Worm (Caenorhabditis elegans) whole organism, L3 larva: ENCODE measurements around the gene zyg-12.
"Not testable (repeated sequence)": the region's sequence is repeated elsewhere in the genome, so short reads cannot be mapped to it uniquely, and the experiment has no call there.

Experiments used
- R02D3.7 ChIP-seq: fragments of 150-350 bp; optimal IDR thresholded peaks from 2 replicates; lab custom pipeline; 2014; ENCODE audit warnings: missing biosample characterization, missing genetic modification characterization
- aly-2 ChIP-seq: fragments of 150-350 bp; optimal IDR thresholded peaks from 2 replicates; lab custom pipeline; 2014; ENCODE audit warnings: missing biosample characterization, missing genetic modification characterization
- ama-1 ChIP-seq: fragments of 150-350 bp; optimal IDR thresholded peaks from 2 replicates; lab custom pipeline; 2018
- ceh-16 ChIP-seq: sonication (generic microtip); optimal IDR thresholded peaks from 2 replicates; lab custom pipeline; 2017; ENCODE audit warnings: missing biosample characterization, missing genetic modification characterization
- ceh-28 ChIP-seq: fragments of 150-350 bp; optimal IDR thresholded peaks from 2 replicates; lab custom pipeline; 2014; ENCODE audit warnings: missing biosample characterization, missing genetic modification reagents, missing genetic modification characterization
- ceh-82 ChIP-seq: fragments of 150-350 bp; optimal IDR thresholded peaks from 2 replicates; lab custom pipeline; 2014; ENCODE audit warnings: missing biosample characterization, missing genetic modification characterization
- ceh-9 ChIP-seq: sonication (generic microtip); optimal IDR thresholded peaks from 2 replicates; lab custom pipeline; 2018; ENCODE audit warnings: missing biosample characterization, missing genetic modification characterization
- daf-12 ChIP-seq: fragments of 150-350 bp; optimal IDR thresholded peaks from 2 replicates; lab custom pipeline; 2014; ENCODE audit warnings: missing biosample characterization, missing genetic modification reagents, missing genetic modification characterization
- egl-5 ChIP-seq: fragments of 150-350 bp; optimal IDR thresholded peaks from 2 replicates; lab custom pipeline; 2017; ENCODE audit warnings: missing biosample characterization, missing genetic modification reagents, missing genetic modification characterization, inconsistent platforms
- elt-1 ChIP-seq: fragments of 150-350 bp; optimal IDR thresholded peaks from 2 replicates; lab custom pipeline; 2014; ENCODE audit warnings: missing biosample characterization, missing genetic modification characterization
- elt-2 ChIP-seq: sonication (generic microtip); optimal IDR thresholded peaks from 2 replicates; lab custom pipeline; 2016; ENCODE audit warnings: missing genetic modification reagents, mild to moderate bottlenecking, missing genetic modification characterization, missing compliant biosample characterization
- elt-3 ChIP-seq, 3 experiments: fragments of 150-350 bp in 1 of 3; sonication (generic microtip) in 2 of 3; optimal IDR thresholded peaks; 2 replicates in 2 of 3; 4 replicates in 1 of 3; lab custom pipeline; 2014 to 2017; ENCODE audit warnings: missing biosample characterization in 3 of 3, missing genetic modification characterization in 3 of 3
- eor-1 ChIP-seq, 2 experiments: fragments of 150-350 bp; optimal IDR thresholded peaks; 2 replicates each; lab custom pipeline; 2014 to 2018; ENCODE audit warnings: missing biosample characterization in 2 of 2, missing genetic modification characterization in 2 of 2
- fkh-2 ChIP-seq: fragments of 150-350 bp; optimal IDR thresholded peaks from 2 replicates; lab custom pipeline; 2014; ENCODE audit warnings: missing biosample characterization, missing genetic modification reagents, missing genetic modification characterization
- fos-1 ChIP-seq: fragments of 150-350 bp; optimal IDR thresholded peaks from 2 replicates; lab custom pipeline; 2014; ENCODE audit warnings: missing biosample characterization, missing genetic modification characterization
- hmg-11 ChIP-seq: sonication (generic microtip); optimal IDR thresholded peaks from 2 replicates; lab custom pipeline; 2016; ENCODE audit warnings: missing genetic modification characterization, missing compliant biosample characterization
- jun-1 ChIP-seq: fragments of 150-350 bp; optimal IDR thresholded peaks from 2 replicates; lab custom pipeline; 2014; ENCODE audit warnings: missing biosample characterization, missing genetic modification reagents, missing genetic modification characterization
- lin-15B ChIP-seq: fragments of 150-350 bp; optimal IDR thresholded peaks from 2 replicates; lab custom pipeline; 2014; ENCODE audit warnings: missing biosample characterization, missing genetic modification characterization
- lin-39 ChIP-seq: fragments of 150-350 bp; optimal IDR thresholded peaks from 2 replicates; lab custom pipeline; 2018; ENCODE audit warnings: missing biosample characterization, missing genetic modification reagents, missing genetic modification characterization
- lsy-12 ChIP-seq: sonication (generic microtip); optimal IDR thresholded peaks from 2 replicates; lab custom pipeline; 2016; ENCODE audit warnings: mild to moderate bottlenecking, missing genetic modification characterization, missing compliant biosample characterization
- mdl-1 ChIP-seq: fragments of 150-350 bp; optimal IDR thresholded peaks from 2 replicates; lab custom pipeline; 2014; ENCODE audit warnings: missing biosample characterization, missing genetic modification characterization
- nfya-1 ChIP-seq: sonication (generic microtip); optimal IDR thresholded peaks from 2 replicates; lab custom pipeline; 2017; ENCODE audit warnings: missing genetic modification characterization, mild to moderate bottlenecking, missing compliant biosample characterization, antibody characterized with exemption, moderate library complexity; ENCODE audit not compliant: insufficient read depth
- nhr-11 ChIP-seq: fragments of 150-350 bp; optimal IDR thresholded peaks from 2 replicates; lab custom pipeline; 2014; ENCODE audit warnings: missing biosample characterization, missing genetic modification characterization
- nhr-12 ChIP-seq: fragments of 150-350 bp; optimal IDR thresholded peaks from 2 replicates; lab custom pipeline; 2014; ENCODE audit warnings: missing biosample characterization, missing genetic modification characterization
- nhr-23 ChIP-seq: fragments of 150-350 bp; optimal IDR thresholded peaks from 2 replicates; lab custom pipeline; 2014; ENCODE audit warnings: missing biosample characterization, missing genetic modification reagents, missing genetic modification characterization
- nhr-237 ChIP-seq: fragments of 150-350 bp; optimal IDR thresholded peaks from 2 replicates; lab custom pipeline; 2014; ENCODE audit warnings: missing biosample characterization, missing genetic modification characterization
- nhr-25 ChIP-seq: sonication (generic microtip); optimal IDR thresholded peaks from 2 replicates; lab custom pipeline; 2017; ENCODE audit warnings: missing biosample characterization, missing genetic modification characterization
- nhr-28 ChIP-seq: fragments of 150-350 bp; optimal IDR thresholded peaks from 2 replicates; lab custom pipeline; 2014; ENCODE audit warnings: missing biosample characterization, missing genetic modification characterization
- nhr-43 ChIP-seq: sonication (generic microtip); optimal IDR thresholded peaks from 2 replicates; lab custom pipeline; 2016; ENCODE audit warnings: mild to moderate bottlenecking, missing genetic modification characterization, missing compliant biosample characterization; ENCODE audit not compliant: poor library complexity, severe bottlenecking
- nhr-67 ChIP-seq: fragments of 150-350 bp; optimal IDR thresholded peaks from 2 replicates; lab custom pipeline; 2014; ENCODE audit warnings: missing biosample characterization, missing genetic modification characterization
- nhr-76 ChIP-seq: fragments of 150-350 bp; sonication (generic microtip); optimal IDR thresholded peaks from 5 replicates; lab custom pipeline; 2014; ENCODE audit warnings: missing biosample characterization, missing genetic modification characterization
- nhr-77 ChIP-seq: fragments of 150-350 bp; optimal IDR thresholded peaks from 2 replicates; lab custom pipeline; 2014; ENCODE audit warnings: missing biosample characterization, missing genetic modification characterization
- pha-4 ChIP-seq: fragments of 150-350 bp; optimal IDR thresholded peaks from 2 replicates; lab custom pipeline; 2014; ENCODE audit warnings: missing biosample characterization, missing genetic modification reagents, missing genetic modification characterization
- skn-1 ChIP-seq: fragments of 150-350 bp; optimal IDR thresholded peaks from 2 replicates; lab custom pipeline; 2014; ENCODE audit warnings: missing biosample characterization, missing genetic modification characterization
- snpc-4 ChIP-seq: fragments of 150-350 bp; optimal IDR thresholded peaks from 2 replicates; lab custom pipeline; 2014; ENCODE audit warnings: missing biosample characterization, missing genetic modification characterization
- tbx-2 ChIP-seq: sonication (generic microtip); optimal IDR thresholded peaks from 2 replicates; lab custom pipeline; 2016; ENCODE audit warnings: mild to moderate bottlenecking, missing genetic modification characterization, missing compliant biosample characterization
- unc-39 ChIP-seq: sonication (generic microtip); optimal IDR thresholded peaks from 4 replicates; lab custom pipeline; 2017; ENCODE audit warnings: missing biosample characterization, missing genetic modification characterization
- unc-62 ChIP-seq: fragments of 150-350 bp; sonication (generic microtip); optimal IDR thresholded peaks from 4 replicates; lab custom pipeline; 2014; ENCODE audit warnings: missing biosample characterization, missing genetic modification reagents, missing genetic modification characterization
- zag-1 ChIP-seq: fragments of 150-350 bp; optimal IDR thresholded peaks from 2 replicates; lab custom pipeline; 2014; ENCODE audit warnings: missing biosample characterization, missing genetic modification characterization
- ztf-11 ChIP-seq: fragments of 150-350 bp; optimal IDR thresholded peaks from 2 replicates; lab custom pipeline; 2014; ENCODE audit warnings: missing biosample characterization, missing genetic modification characterization
- ztf-4 ChIP-seq: fragments of 150-350 bp; optimal IDR thresholded peaks from 2 replicates; lab custom pipeline; 2014; ENCODE audit warnings: missing biosample characterization, missing genetic modification characterization

zyg-12 gene

DNA sequence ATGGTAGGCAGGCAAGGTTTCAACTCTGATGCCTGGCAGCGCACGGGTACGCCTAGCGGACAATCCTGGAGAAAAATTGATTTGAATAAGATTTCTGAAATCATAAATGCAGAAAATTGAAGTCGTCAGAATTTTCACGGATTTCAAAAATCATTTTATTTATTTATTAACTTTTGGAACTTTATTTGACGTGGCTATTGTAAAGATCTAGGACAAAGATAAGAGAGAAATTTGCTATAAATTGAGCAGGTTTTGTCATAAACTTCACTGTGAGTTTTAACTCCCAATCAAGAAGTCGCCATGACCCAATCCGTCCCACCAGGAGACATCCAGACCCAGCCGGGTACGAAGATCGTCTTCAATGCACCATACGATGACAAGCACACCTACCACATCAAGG lies 17.0 kb upstream of the zyg-12 start, which contains the start of gene msp-152:
Gene msp-152 (plus strand): TSS at position 301 of the 400 bp plus-strand sequence.
- not testable (repeated sequence) for TF ChIP-seq daf-12; hmg-11 (tag; lab: Kevin White, UChicago); ztf-11 (tag; lab: Kevin White, UChicago)

DNA sequence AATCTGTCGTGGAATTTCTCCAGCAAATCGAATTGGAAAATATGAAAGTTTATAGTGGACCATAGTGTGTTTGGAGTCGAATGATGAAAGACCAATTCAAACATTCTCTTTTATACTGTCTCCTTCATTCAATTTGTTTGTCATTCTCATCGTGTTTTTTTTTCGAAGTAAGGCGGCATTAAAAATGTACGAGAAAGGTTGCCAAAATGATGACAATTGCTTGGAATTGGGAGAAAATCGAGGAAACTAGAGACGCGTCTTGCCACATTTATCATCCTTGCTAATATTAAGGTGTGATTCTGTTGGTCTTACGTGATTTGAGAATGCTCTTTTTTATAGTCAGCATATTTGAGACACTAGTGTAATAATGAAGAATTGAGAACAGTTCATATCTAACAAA lies 14.7 kb upstream of the zyg-12 start, which contains the start of gene gst-30:
Gene gst-30 (minus strand): TSS at position 101 of the 400 bp plus-strand sequence.
- TF ChIP-seq egl-5 (no peak), snpc-4 (tag; lab: Kevin White, UChicago) (no peak), nhr-237 (tag; lab: Kevin White, UChicago) (no peak), nfya-1 (tag; lab: Kevin White, UChicago) (no peak), lin-15B (tag; lab: Kevin White, UChicago) (no peak), ceh-16 (tag; lab: Kevin White, UChicago) (no peak), aly-2 (tag; lab: Kevin White, UChicago) (no peak), fos-1 (no peak), elt-3 (tag; optimal IDR thresholded peaks at IDR 0.05; lab: Kevin White, UChicago) (no peak), nhr-23 (no peak), tbx-2 (tag; lab: Kevin White, UChicago) (no peak), R02D3.7 (tag; lab: Kevin White, UChicago) (no peak), nhr-28 (tag; lab: Kevin White, UChicago) (no peak), unc-39 (tag; lab: Kevin White, UChicago) (no peak), nhr-12 (no peak), nhr-11 (tag; lab: Kevin White, UChicago) (no peak), nhr-76 (tag; lab: Kevin White, UChicago) (no peak), pha-4 (no peak), nhr-43 (tag; lab: Kevin White, UChicago) (no peak), ceh-82 (tag; lab: Kevin White, UChicago) (no peak)

DNA sequence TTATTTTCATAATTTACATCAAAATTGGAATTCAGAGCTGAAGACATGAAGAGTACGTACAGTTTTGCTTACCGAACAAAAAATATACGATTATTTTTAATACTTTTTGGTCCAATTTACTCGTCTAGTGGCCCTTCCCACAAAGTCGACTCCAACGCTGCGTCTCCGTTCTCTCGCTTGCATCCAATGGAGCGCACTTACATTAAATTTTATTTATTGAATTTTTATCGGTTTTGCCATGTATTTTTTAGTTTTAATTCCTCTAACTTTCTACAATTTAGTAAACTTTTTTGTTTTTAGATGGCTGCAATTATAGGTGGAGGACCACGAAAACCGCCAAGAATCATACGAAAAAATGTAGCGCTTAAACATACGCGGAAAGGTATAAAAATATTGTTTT lies 14.2 kb upstream of the zyg-12 start, which contains the start of gene ZK546.5:
Gene ZK546.5 (plus strand): TSS at position 301 of the 400 bp plus-strand sequence.
- TF ChIP-seq nhr-12: no peak
- no peak for TF ChIP-seq tbx-2 (tag; lab: Kevin White, UChicago)
- TF ChIP-seq elt-2 (tag; lab: Kevin White, UChicago): no peak
- no peak for TF ChIP-seq fkh-2 (tag; lab: Kevin White, UChicago)
- no peak for TF ChIP-seq zag-1 (tag; lab: Kevin White, UChicago)
- peak; percentile 36 for TF ChIP-seq nfya-1 (tag; lab: Kevin White, UChicago)
- TF ChIP-seq ceh-16 (tag; lab: Kevin White, UChicago): no peak
- no peak for TF ChIP-seq lin-39
- TF ChIP-seq mdl-1 (tag; lab: Kevin White, UChicago): no peak
- no peak for TF ChIP-seq ceh-9 (tag; lab: Kevin White, UChicago)
- no peak for TF ChIP-seq nhr-67
- no peak for TF ChIP-seq lsy-12
- no peak for TF ChIP-seq nhr-77 (tag; lab: Kevin White, UChicago)
- peak; percentile 1 for TF ChIP-seq lin-15B (tag; lab: Kevin White, UChicago)
- no peak for TF ChIP-seq daf-12
- TF ChIP-seq ceh-28 (tag; lab: Kevin White, UChicago): no peak

DNA sequence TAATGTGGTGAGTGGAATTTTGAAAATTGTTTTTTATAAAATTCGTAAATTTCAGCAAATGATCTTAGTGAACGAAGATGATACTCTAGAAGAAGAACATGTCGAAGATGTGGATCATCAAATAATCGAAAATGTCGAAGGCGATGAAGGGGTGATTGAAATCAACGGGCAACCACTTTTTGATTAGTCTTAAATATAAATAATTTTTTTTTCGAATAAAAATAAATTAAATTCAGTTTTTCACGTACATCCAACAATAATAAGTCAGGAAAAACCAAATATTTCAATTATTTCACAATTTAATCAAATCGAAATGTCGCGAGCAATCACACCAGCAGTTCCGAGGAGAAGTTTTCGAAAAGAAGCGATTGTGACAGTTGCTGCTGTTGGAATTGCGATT lies 12.0 kb upstream of the zyg-12 start, which contains the start of gene ZK546.4:
Gene ZK546.4 (plus strand): TSS at position 301 of the 400 bp plus-strand sequence.
- TF ChIP-seq ama-1 (no peak), elt-1 (tag; lab: Kevin White, UChicago) (no peak), nhr-237 (tag; lab: Kevin White, UChicago) (no peak), aly-2 (tag; lab: Kevin White, UChicago) (no peak), ceh-82 (tag; lab: Kevin White, UChicago) (no peak), ceh-16 (tag; lab: Kevin White, UChicago) (no peak), tbx-2 (tag; lab: Kevin White, UChicago) (no peak), ztf-11 (tag; lab: Kevin White, UChicago) (no peak), fos-1 (no peak), elt-3 (tag; optimal IDR thresholded peaks at IDR 0.05; lab: Kevin White, UChicago) (no peak), unc-62 (GFP tag; lab: Kevin White, UChicago) (no peak), jun-1 (tag; lab: Kevin White, UChicago) (no peak), nhr-25 (tag; lab: Kevin White, UChicago) (no peak), hmg-11 (tag; lab: Kevin White, UChicago) (no peak), skn-1 (tag; lab: Kevin White, UChicago) (no peak), eor-1 (tag; optimal IDR thresholded peaks at IDR 0.05; lab: Kevin White, UChicago) (no peak), ztf-4 (tag; lab: Kevin White, UChicago) (no peak)
